Worm (Caenorhabditis elegans) whole organism, late embryonic: ENCODE results near the gene T24D5.1.
A peak's percentile ranks its signal among the peaks of the same experiment; 100 is the strongest.

Experiments
- C38D4.7 ChIP-seq: fragments of 200-800 bp; sonication (Bioruptor generic); optimal IDR thresholded peaks from 2 replicates; lab custom pipeline; 2018; ENCODE audit warnings: mild to moderate bottlenecking, missing genetic modification characterization, moderate library complexity, missing compliant biosample characterization
- F13H6.1 ChIP-seq: sonication (generic microtip); optimal IDR thresholded peaks from 2 replicates; lab custom pipeline; 2016; ENCODE audit warnings: missing genetic modification characterization, missing compliant biosample characterization
- K02D7.2 ChIP-seq: sonication (generic microtip); optimal IDR thresholded peaks from 2 replicates; lab custom pipeline; 2017; ENCODE audit warnings: mild to moderate bottlenecking, missing genetic modification characterization, missing compliant biosample characterization
- K09A11.1 ChIP-seq: sonication (generic microtip); optimal IDR thresholded peaks from 2 replicates; lab custom pipeline; 2017; ENCODE audit warnings: antibody characterized with exemption, mild to moderate bottlenecking, missing genetic modification characterization, missing compliant biosample characterization; ENCODE audit not compliant: insufficient read depth
- T23F11.4 ChIP-seq: fragments of 200-800 bp; sonication (Bioruptor generic); optimal IDR thresholded peaks from 2 replicates; lab custom pipeline; 2018; ENCODE audit warnings: mild to moderate bottlenecking, missing genetic modification characterization, missing compliant biosample characterization
- ama-1 ChIP-seq: fragments of 150-350 bp; optimal IDR thresholded peaks from 2 replicates; lab custom pipeline; 2014
- ceh-14 ChIP-seq: sonication (generic microtip); optimal IDR thresholded peaks from 2 replicates; lab custom pipeline; 2016; ENCODE audit warnings: missing genotype, missing genetic modification characterization, missing compliant biosample characterization
- ceh-31 ChIP-seq: sonication (generic microtip); optimal IDR thresholded peaks from 2 replicates; lab custom pipeline; 2016; ENCODE audit warnings: missing genetic modification characterization, missing compliant biosample characterization
- ceh-48 ChIP-seq: sonication (generic microtip); optimal IDR thresholded peaks from 2 replicates; lab custom pipeline; 2016; ENCODE audit warnings: missing genetic modification characterization, inconsistent platforms, missing compliant biosample characterization
- ceh-6 ChIP-seq: fragments of 200-800 bp; sonication (Bioruptor generic); optimal IDR thresholded peaks from 2 replicates; lab custom pipeline; 2018; ENCODE audit warnings: mild to moderate bottlenecking, missing genetic modification characterization, missing compliant biosample characterization
- che-1 ChIP-seq: sonication (generic microtip); optimal IDR thresholded peaks from 2 replicates; lab custom pipeline; 2016; ENCODE audit warnings: mild to moderate bottlenecking, missing genetic modification characterization, missing compliant biosample characterization
- fax-1 ChIP-seq: sonication (generic microtip); optimal IDR thresholded peaks from 2 replicates; lab custom pipeline; 2016; ENCODE audit warnings: missing genotype, missing genetic modification characterization, missing compliant biosample characterization
- fkh-6 ChIP-seq: sonication (generic microtip); optimal IDR thresholded peaks from 2 replicates; lab custom pipeline; 2016; ENCODE audit warnings: missing genetic modification characterization, missing compliant biosample characterization
- hlh-13 ChIP-seq: fragments of 200-800 bp; sonication (Bioruptor generic); optimal IDR thresholded peaks from 2 replicates; lab custom pipeline; 2018; ENCODE audit warnings: mild to moderate bottlenecking, missing genetic modification characterization, missing compliant biosample characterization
- hlh-30 ChIP-seq: sonication (generic microtip); optimal IDR thresholded peaks from 2 replicates; lab custom pipeline; 2017; ENCODE audit warnings: antibody characterized with exemption, missing genetic modification characterization, missing compliant biosample characterization; ENCODE audit not compliant: insufficient read depth
- hlh-8 ChIP-seq: sonication (generic microtip); optimal IDR thresholded peaks from 2 replicates; lab custom pipeline; 2016; ENCODE audit warnings: missing genotype, missing genetic modification characterization, missing compliant biosample characterization
- lim-6 ChIP-seq: sonication (generic microtip); optimal IDR thresholded peaks from 2 replicates; lab custom pipeline; 2016; ENCODE audit warnings: missing genetic modification characterization, missing compliant biosample characterization
- mec-3 ChIP-seq: sonication (generic microtip); optimal IDR thresholded peaks from 2 replicates; lab custom pipeline; 2016; ENCODE audit warnings: borderline replicate concordance, missing genetic modification characterization, missing compliant biosample characterization
- nhr-11 ChIP-seq: fragments of 150-350 bp; optimal IDR thresholded peaks from 2 replicates; lab custom pipeline; 2014; ENCODE audit warnings: missing biosample characterization, missing genetic modification characterization
- odd-2 ChIP-seq: sonication (generic microtip); optimal IDR thresholded peaks from 2 replicates; lab custom pipeline; 2017; ENCODE audit warnings: antibody characterized with exemption, mild to moderate bottlenecking, missing genetic modification characterization, missing compliant biosample characterization
- pat-9 ChIP-seq: fragments of 200-800 bp; sonication (Bioruptor generic); optimal IDR thresholded peaks from 2 replicates; lab custom pipeline; 2018; ENCODE audit warnings: mild to moderate bottlenecking, missing genetic modification characterization, moderate library complexity, missing compliant biosample characterization
- pha-4 ChIP-seq: fragments of 150-350 bp; optimal IDR thresholded peaks from 2 replicates; lab custom pipeline; 2018; ENCODE audit warnings: missing biosample characterization, missing genetic modification reagents, missing genetic modification characterization
- pqm-1 ChIP-seq: sonication (generic microtip); optimal IDR thresholded peaks from 2 replicates; lab custom pipeline; 2016; ENCODE audit warnings: missing genetic modification characterization, missing compliant biosample characterization
- pros-1 ChIP-seq: fragments of 150-350 bp; optimal IDR thresholded peaks from 2 replicates; lab custom pipeline; 2014; ENCODE audit warnings: missing biosample characterization, missing genetic modification reagents, missing genetic modification characterization
- rnt-1 ChIP-seq: sonication (generic microtip); optimal IDR thresholded peaks from 2 replicates; lab custom pipeline; 2016; ENCODE audit warnings: missing genetic modification characterization, missing compliant biosample characterization
- sdc-2 ChIP-seq: sonication (generic microtip); optimal IDR thresholded peaks from 2 replicates; lab custom pipeline; 2016; ENCODE audit warnings: missing genotype, missing genetic modification characterization, missing compliant biosample characterization
- unc-3 ChIP-seq, 2 experiments: fragments of 200-800 bp in 1 of 2; sonication (Bioruptor generic) in 1 of 2; sonication (generic microtip) in 1 of 2; conservative IDR thresholded peaks in 1 of 2; optimal IDR thresholded peaks in 1 of 2; 2 replicates each; pipeline versions ENCODE4 v1.3.6 to Lab custom; 2016 to 2022; ENCODE audit warnings: missing compliant biosample characterization in 2 of 2, missing genetic modification characterization in 2 of 2, missing genetic modification reagents in 1 of 2
- unc-55 ChIP-seq: sonication (generic microtip); optimal IDR thresholded peaks from 2 replicates; lab custom pipeline; 2017; ENCODE audit warnings: missing biosample characterization, missing genetic modification reagents, missing genetic modification characterization
- zip-5 ChIP-seq: sonication (generic microtip); optimal IDR thresholded peaks from 2 replicates; lab custom pipeline; 2016; ENCODE audit warnings: missing genetic modification characterization, missing compliant biosample characterization

Gene T24D5.1

ce11 chrX:12574473-12574872 lies at the start of gene T24D5.1:
Gene T24D5.1, plus strand, starts transcription at chrX:12574773.
- TF ChIP-seq unc-3 (GFP tag; conservative IDR thresholded peaks at IDR 0.05; lab: Robert Waterston, UW) = no peak
- TF ChIP-seq unc-3 (tag; optimal IDR thresholded peaks at IDR 0.05; lab: Kevin White, UChicago) = no peak
- no peak for TF ChIP-seq K09A11.1 (tag; lab: Kevin White, UChicago)
- TF ChIP-seq, all 69 proteins: peak for 0

- TF ChIP-seq hlh-30 (tag; lab: Kevin White, UChicago) = no peak
- no peak for TF ChIP-seq che-1
- no peak for TF ChIP-seq unc-55 (GFP tag; lab: Kevin White, UChicago)
- no peak for TF ChIP-seq ama-1 (lab: Kevin White, UChicago)
- no peak for TF ChIP-seq hlh-8 (tag; lab: Kevin White, UChicago)
These were observed 49.2 kb upstream of the T24D5.1 start, which contains the start of gene scd-1 for ce11 chrX:12525359-12525839. Gene scd-1, minus strand, starts transcription at chrX:12525789.

ce11 chrX:12532405-12532804 lies 42.2 kb upstream of the T24D5.1 start:
- TF ChIP-seq sdc-2 (tag; lab: Kevin White, UChicago) (no peak), K02D7.2 (tag; lab: Kevin White, UChicago) (no peak), ceh-31 (tag; lab: Kevin White, UChicago) (peak; percentile 42), ceh-6 (GFP tag; lab: Kevin White, UChicago) (no peak), ceh-48 (no peak), hlh-13 (GFP tag; lab: Kevin White, UChicago) (no peak), lim-6 (no peak), pqm-1 (tag; lab: Kevin White, UChicago) (no peak)

- no peak for TF ChIP-seq C38D4.7 (GFP tag; lab: Kevin White, UChicago)
- TF ChIP-seq ama-1 (lab: Kevin White, UChicago) = no peak
- no peak for TF ChIP-seq F13H6.1
- no peak for TF ChIP-seq pat-9 (tag; lab: Kevin White, UChicago)
- TF ChIP-seq ceh-6 (GFP tag; lab: Kevin White, UChicago) = no peak
- TF ChIP-seq odd-2 (tag; lab: Kevin White, UChicago) = no peak
- TF ChIP-seq fax-1 (tag; lab: Kevin White, UChicago) = no peak
These were observed 40.1 kb upstream of the T24D5.1 start for ce11 chrX:12534476-12534875.

ce11 chrX:12538794-12539193 lies 35.8 kb upstream of the T24D5.1 start:
- no peak for TF ChIP-seq pha-4

- TF ChIP-seq fkh-6 (tag; lab: Kevin White, UChicago) = no peak
- TF ChIP-seq pros-1 (tag; lab: Kevin White, UChicago) = no peak
- no peak for TF ChIP-seq hlh-13 (GFP tag; lab: Kevin White, UChicago)
- no peak for TF ChIP-seq pat-9 (tag; lab: Kevin White, UChicago)
- TF ChIP-seq ceh-14 (tag; lab: Kevin White, UChicago) = no peak
- no peak for TF ChIP-seq fax-1 (tag; lab: Kevin White, UChicago)
- TF ChIP-seq nhr-11 (tag; lab: Kevin White, UChicago) = no peak
- no peak for TF ChIP-seq T23F11.4 (GFP tag; lab: Kevin White, UChicago)
- TF ChIP-seq odd-2 (tag; lab: Kevin White, UChicago) = no peak
- TF ChIP-seq zip-5 (tag; lab: Kevin White, UChicago) = no peak
- TF ChIP-seq pqm-1 (tag; lab: Kevin White, UChicago) = no peak
- TF ChIP-seq mec-3 (tag; lab: Kevin White, UChicago) = no peak
- TF ChIP-seq rnt-1 (tag; lab: Kevin White, UChicago) = no peak
These were observed 29.5 kb upstream of the T24D5.1 start for ce11 chrX:12545100-12545499.
